Fruit fly (Drosophila melanogaster) whole organism, embryonic: ENCODE results near the gene CG31103.

Experiments used
- BtbVII ChIP-seq: fragments of 200-800 bp; sonication (Bioruptor generic); optimal IDR thresholded peaks from 3 replicates; lab custom pipeline; 2017; ENCODE audit warnings: missing biosample characterization, mild to moderate bottlenecking, missing genetic modification characterization
- CG10209 ChIP-seq: fragments of 200-800 bp; sonication (Bioruptor generic); optimal IDR thresholded peaks from 3 replicates; lab custom pipeline; 2017; ENCODE audit warnings: missing biosample characterization, mild to moderate bottlenecking, missing genetic modification characterization, missing genetic modification reagents
- CG11247 ChIP-seq: fragments of 200-800 bp; sonication (Bioruptor generic); IDR thresholded peaks from 2 replicates; pipeline ENCODE4 v1.3.6; 2022; ENCODE audit warnings: missing biosample characterization, missing genetic modification characterization
- CG12744 ChIP-seq: fragments of 200-800 bp; sonication (Bioruptor generic); optimal IDR thresholded peaks from 2 replicates; lab custom pipeline; 2016; ENCODE audit warnings: missing biosample characterization, missing genetic modification characterization
- CG13894 ChIP-seq: fragments of 200-800 bp; sonication (Bioruptor generic); optimal IDR thresholded peaks from 3 replicates; lab custom pipeline; 2018; ENCODE audit warnings: missing biosample characterization, mild to moderate bottlenecking, missing genetic modification characterization, moderate library complexity
- CG15269 ChIP-seq: fragments of 200-800 bp; sonication (Bioruptor generic); optimal IDR thresholded peaks from 2 replicates; lab custom pipeline; 2018; ENCODE audit warnings: missing biosample characterization, mild to moderate bottlenecking, missing genetic modification characterization, moderate library complexity
- CG17361 ChIP-seq: fragments of 200-800 bp; sonication (Bioruptor generic); IDR thresholded peaks from 3 replicates; pipeline ENCODE4 v1.3.6; 2022; ENCODE audit warnings: missing biosample characterization, missing genetic modification characterization
- CG18262 ChIP-seq: fragments of 200-800 bp; optimal IDR thresholded peaks from 3 replicates; lab custom pipeline; 2019; ENCODE audit warnings: missing biosample characterization, mild to moderate bottlenecking, missing genetic modification characterization, moderate library complexity
- CG18619 ChIP-seq: fragments of 200-800 bp; sonication (Bioruptor generic); optimal IDR thresholded peaks from 3 replicates; lab custom pipeline; 2017; ENCODE audit warnings: missing biosample characterization, mild to moderate bottlenecking, missing genetic modification characterization
- CG2116 ChIP-seq: fragments of 200-800 bp; sonication (Bioruptor generic); optimal IDR thresholded peaks from 3 replicates; lab custom pipeline; 2018; ENCODE audit warnings: missing biosample characterization, mild to moderate bottlenecking, missing genetic modification characterization
- CG30403 ChIP-seq: fragments of 200-800 bp; sonication (Bioruptor generic); optimal IDR thresholded peaks from 3 replicates; lab custom pipeline; 2016; ENCODE audit warnings: missing biosample characterization, missing genetic modification characterization
- CG6254 ChIP-seq: fragments of 200-800 bp; sonication (Bioruptor generic); optimal IDR thresholded peaks from 3 replicates; lab custom pipeline; 2017; ENCODE audit warnings: mild to moderate bottlenecking, missing biosample characterization, missing genetic modification reagents, missing genetic modification characterization
- CG7271 ChIP-seq: fragments of 200-800 bp; sonication (Bioruptor generic); optimal IDR thresholded peaks from 2 replicates; lab custom pipeline; 2018; ENCODE audit warnings: missing biosample characterization, mild to moderate bottlenecking, missing genetic modification characterization, moderate library complexity
- CG7786 ChIP-seq: fragments of 200-800 bp; sonication (Bioruptor generic); optimal IDR thresholded peaks from 2 replicates; lab custom pipeline; 2016; ENCODE audit warnings: missing biosample characterization, missing genetic modification characterization
- CG7987 ChIP-seq: fragments of 200-800 bp; sonication (Bioruptor generic); optimal IDR thresholded peaks from 2 replicates; lab custom pipeline; 2018; ENCODE audit warnings: missing biosample characterization, mild to moderate bottlenecking, missing genetic modification characterization, moderate library complexity
- CG9876 ChIP-seq: fragments of 200-800 bp; sonication (Bioruptor generic); optimal IDR thresholded peaks from 2 replicates; lab custom pipeline; 2016; ENCODE audit warnings: missing biosample characterization, missing genetic modification characterization
- Hand ChIP-seq: fragments of 200-800 bp; sonication (Bioruptor generic); optimal IDR thresholded peaks from 2 replicates; lab custom pipeline; 2017; ENCODE audit warnings: mild to moderate bottlenecking, missing biosample characterization, missing genetic modification reagents, missing genetic modification characterization
- Hmr ChIP-seq: fragments of 200-800 bp; sonication (Bioruptor generic); optimal IDR thresholded peaks from 3 replicates; lab custom pipeline; 2017; ENCODE audit warnings: mild to moderate bottlenecking, missing biosample characterization, missing genetic modification reagents, missing genetic modification characterization
- Hmx ChIP-seq: fragments of 200-800 bp; sonication (Bioruptor generic); optimal IDR thresholded peaks from 2 replicates; lab custom pipeline; 2016; ENCODE audit warnings: missing biosample characterization, missing genetic modification characterization
- Hr51 ChIP-seq, 2 experiments: fragments of 200-800 bp; sonication (Bioruptor generic); optimal IDR thresholded peaks; 2 replicates in 1 of 2; 3 replicates in 1 of 2; lab custom pipeline; 2016 to 2018; ENCODE audit warnings: missing biosample characterization in 2 of 2, missing genetic modification characterization in 2 of 2, mild to moderate bottlenecking in 1 of 2, moderate library complexity in 1 of 2
- Lhr ChIP-seq: fragments of 200-800 bp; sonication (Bioruptor generic); optimal IDR thresholded peaks from 3 replicates; lab custom pipeline; 2017; ENCODE audit warnings: mild to moderate bottlenecking, missing biosample characterization, missing genetic modification reagents, missing genetic modification characterization
- NC2α ChIP-seq: fragments of 200-800 bp; sonication (Bioruptor generic); optimal IDR thresholded peaks from 2 replicates; lab custom pipeline; 2016; ENCODE audit warnings: missing biosample characterization, missing genetic modification characterization
- Nf-YA ChIP-seq: fragments of 200-800 bp; sonication (Bioruptor generic); IDR thresholded peaks from 2 replicates; pipeline ENCODE4 v1.3.6; 2022; ENCODE audit warnings: missing biosample characterization, missing genetic modification characterization
- Optix ChIP-seq: fragments of 200-800 bp; sonication (Bioruptor generic); IDR thresholded peaks from 3 replicates; pipeline ENCODE4 v1.3.6; 2022; ENCODE audit warnings: missing biosample characterization, missing genetic modification characterization
- Ptx1 ChIP-seq: fragments of 200-800 bp; sonication (Bioruptor generic); IDR thresholded peaks from 2 replicates; pipeline ENCODE4 v1.3.6; 2022; ENCODE audit warnings: missing biosample characterization, missing genetic modification characterization
- Scr ChIP-seq: fragments of 200-800 bp; sonication (Bioruptor generic); IDR thresholded peaks from 2 replicates; pipeline ENCODE4 v1.3.6; 2022; ENCODE audit warnings: missing biosample characterization, missing genetic modification characterization; ENCODE audit not compliant: partially characterized antibody
- Stat92E ChIP-seq, 3 experiments: fragments of >200 bp in 2 of 3; fragments of 200-800 bp in 1 of 3; sonication (Bioruptor generic) in 1 of 3; optimal IDR thresholded peaks; 2 replicates each; lab custom pipeline; 2017 to 2019; ENCODE audit warnings: missing biosample characterization in 3 of 3, missing genetic modification characterization in 3 of 3, mild to moderate bottlenecking in 1 of 3, moderate library complexity in 1 of 3
- chif ChIP-seq, 2 experiments: fragments of 200-800 bp; sonication (Bioruptor generic); optimal IDR thresholded peaks; 3 replicates each; lab custom pipeline; 2016; ENCODE audit warnings: missing biosample characterization in 2 of 2, missing genetic modification characterization in 2 of 2
- corto ChIP-seq: fragments of 200-800 bp; sonication (Bioruptor generic); optimal IDR thresholded peaks from 2 replicates; lab custom pipeline; 2016; ENCODE audit warnings: missing biosample characterization, mild to moderate bottlenecking, missing genetic modification characterization, moderate library complexity
- danr ChIP-seq: fragments of 200-800 bp; sonication (Bioruptor generic); IDR thresholded peaks from 2 replicates; pipeline ENCODE4 v1.3.6; 2022; ENCODE audit warnings: missing biosample characterization, missing genetic modification characterization
- dm ChIP-seq: fragments of 200-800 bp; sonication (Bioruptor generic); optimal IDR thresholded peaks from 3 replicates; lab custom pipeline; 2016; ENCODE audit warnings: missing biosample characterization, missing genetic modification characterization
- exex ChIP-seq: fragments of 200-800 bp; sonication (Bioruptor generic); optimal IDR thresholded peaks from 4 replicates; lab custom pipeline; 2018; ENCODE audit warnings: missing biosample characterization, mild to moderate bottlenecking, missing genetic modification characterization, moderate library complexity
- eyg ChIP-seq: fragments of 200-800 bp; sonication (Bioruptor generic); optimal IDR thresholded peaks from 3 replicates; lab custom pipeline; 2016; ENCODE audit warnings: missing biosample characterization, missing genetic modification characterization
- fru ChIP-seq: fragments of >200 bp; optimal IDR thresholded peaks from 2 replicates; lab custom pipeline; 2017
- ham ChIP-seq: fragments of 200-800 bp; sonication (Bioruptor generic); IDR thresholded peaks from 2 replicates; pipeline ENCODE4 v1.3.6; 2022; ENCODE audit warnings: missing biosample characterization, missing genetic modification characterization
- her ChIP-seq: fragments of 200-800 bp; sonication (Bioruptor generic); optimal IDR thresholded peaks from 2 replicates; lab custom pipeline; 2016; ENCODE audit warnings: missing biosample characterization, missing genetic modification characterization
- hth ChIP-seq: fragments of >200 bp; optimal IDR thresholded peaks from 2 replicates; lab custom pipeline; 2017; ENCODE audit warnings: inconsistent platforms
- inv ChIP-seq: fragments of 200-800 bp; sonication (Bioruptor generic); IDR thresholded peaks from 2 replicates; pipeline ENCODE4 v1.3.6; 2022; ENCODE audit warnings: missing biosample characterization, missing genetic modification characterization; ENCODE audit not compliant: partially characterized antibody
- lilli ChIP-seq: fragments of 200-800 bp; sonication (Bioruptor generic); optimal IDR thresholded peaks from 3 replicates; lab custom pipeline; 2016; ENCODE audit warnings: missing biosample characterization, missing genetic modification characterization
- nau ChIP-seq: fragments of 200-800 bp; sonication (Bioruptor generic); optimal IDR thresholded peaks from 3 replicates; lab custom pipeline; 2017; ENCODE audit warnings: missing biosample characterization, mild to moderate bottlenecking, missing genetic modification characterization, missing genetic modification reagents
- oc ChIP-seq: fragments of 200-800 bp; sonication (Bioruptor generic); optimal IDR thresholded peaks from 2 replicates; lab custom pipeline; 2018; ENCODE audit warnings: missing biosample characterization, mild to moderate bottlenecking, missing genetic modification characterization, moderate library complexity
- pum ChIP-seq: fragments of 200-800 bp; sonication (Bioruptor generic); optimal IDR thresholded peaks from 2 replicates; lab custom pipeline; 2016; ENCODE audit warnings: missing biosample characterization, missing genetic modification characterization
- ranshi ChIP-seq: fragments of 200-800 bp; sonication (Bioruptor generic); IDR thresholded peaks from 2 replicates; pipeline ENCODE4 v1.3.6; 2022; ENCODE audit warnings: missing biosample characterization, missing genetic modification characterization
- repo ChIP-seq: fragments of 200-800 bp; sonication (Bioruptor generic); optimal IDR thresholded peaks from 2 replicates; lab custom pipeline; 2016; ENCODE audit warnings: missing biosample characterization, missing genetic modification characterization
- run ChIP-seq: fragments of 200-800 bp; sonication (Bioruptor generic); optimal IDR thresholded peaks from 3 replicates; lab custom pipeline; 2018; ENCODE audit warnings: missing biosample characterization, mild to moderate bottlenecking, missing genetic modification characterization
- shn ChIP-seq: fragments of 200-800 bp; sonication (Bioruptor generic); optimal IDR thresholded peaks from 3 replicates; lab custom pipeline; 2016; ENCODE audit warnings: missing biosample characterization, missing genetic modification characterization
- unpg ChIP-seq: fragments of 200-800 bp; sonication (Bioruptor generic); optimal IDR thresholded peaks from 3 replicates; lab custom pipeline; 2018; ENCODE audit warnings: missing biosample characterization, mild to moderate bottlenecking, missing genetic modification characterization, moderate library complexity
- wdn ChIP-seq: fragments of 200-800 bp; sonication (Bioruptor generic); IDR thresholded peaks from 2 replicates; pipeline ENCODE4 v1.3.6; 2022; ENCODE audit warnings: missing biosample characterization, missing genetic modification characterization
- yki ChIP-seq: fragments of >200 bp; optimal IDR thresholded peaks from 3 replicates; lab custom pipeline; 2018
- zen2 ChIP-seq: fragments of 200-800 bp; sonication (Bioruptor generic); IDR thresholded peaks from 3 replicates; pipeline ENCODE4 v1.3.6; 2022; ENCODE audit warnings: missing biosample characterization, missing genetic modification characterization; ENCODE audit not compliant: partially characterized antibody

CG31103 gene

dm6 chr3R:25258628-25259240 lies 39.6 kb downstream of the CG31103 start, which contains the start of gene CG11857 (continued):
- TF ChIP-seq Scr (GFP tag; lab: Robert Waterston, UW) (peak; percentile 100), wdn (GFP tag; lab: Robert Waterston, UW) (peak; percentile 97), inv (peak; percentile 100), lilli (GFP tag; lab: Kevin White, UChicago) (peak; percentile 99), CG7786 (GFP tag; lab: Kevin White, UChicago) (peak; percentile 98), yki (lab: Kevin White, UChicago) (no peak), unpg (GFP tag; lab: Kevin White, UChicago) (peak; percentile 98), Hmx (peak; percentile 96), CG10209 (GFP tag; lab: Kevin White, UChicago) (peak; percentile 97), CG7271 (peak; percentile 95), CG13894 (tag; lab: Kevin White, UChicago) (peak; percentile 97), CG17361 (peak; percentile 99), shn (GFP tag; lab: Kevin White, UChicago) (peak; percentile 97), Stat92E (GFP tag; optimal IDR thresholded peaks at IDR 0.05; lab: Kevin White, UChicago) (peak in 1 of 3 experiments; percentile 91), NC2α (GFP tag; lab: Kevin White, UChicago) (peak; percentile 90), ranshi (GFP tag; lab: Robert Waterston, UW) (peak; percentile 99), zen2 (GFP tag; lab: Robert Waterston, UW) (peak; percentile 99), Hmr (GFP tag; lab: Kevin White, UChicago) (peak; percentile 97), Optix (GFP tag; lab: Robert Waterston, UW) (peak; percentile 99), nau (no peak), chif (GFP tag; optimal IDR thresholded peaks at IDR 0.05; lab: Kevin White, UChicago) (peak; percentile 97 to 98), CG7987 (GFP tag; lab: Kevin White, UChicago) (peak; percentile 95), CG2116 (GFP tag; lab: Kevin White, UChicago) (peak; percentile 94), eyg (GFP tag; lab: Kevin White, UChicago) (peak; percentile 94), danr (GFP tag; lab: Robert Waterston, UW) (peak; percentile 98), Ptx1 (GFP tag; lab: Robert Waterston, UW) (peak; percentile 99), Hr51 (GFP tag; optimal IDR thresholded peaks at IDR 0.05; lab: Kevin White, UChicago) (peak; percentile 96 to 99), repo (peak; percentile 95), CG15269 (tag; lab: Kevin White, UChicago) (peak; percentile 97), CG6254 (GFP tag; lab: Kevin White, UChicago) (peak; percentile 74), corto (GFP tag; lab: Kevin White, UChicago) (peak; percentile 95), fru (lab: Kevin White, UChicago) (no peak), oc (peak; percentile 94), her (GFP tag; lab: Kevin White, UChicago) (peak; percentile 92), CG18262 (peak; percentile 96), Hand (GFP tag; lab: Kevin White, UChicago) (peak; percentile 86), CG30403 (peak; percentile 99), ham (GFP tag; lab: Robert Waterston, UW) (peak; percentile 96), hth (no peak), Nf-YA (GFP tag; lab: Robert Waterston, UW) (peak; percentile 96), dm (GFP tag; lab: Kevin White, UChicago) (peak; percentile 93), CG18619 (GFP tag; lab: Kevin White, UChicago) (peak; percentile 97), pum (GFP tag; lab: Kevin White, UChicago) (peak; percentile 99), CG12744 (GFP tag; lab: Kevin White, UChicago) (peak; percentile 95), Lhr (peak; percentile 92), CG9876 (GFP tag; lab: Kevin White, UChicago) (peak; percentile 96), CG11247 (GFP tag; lab: Robert Waterston, UW) (peak; percentile 99), exex (tag; lab: Kevin White, UChicago) (peak; percentile 89), run (tag; lab: Kevin White, UChicago) (peak; percentile 80), BtbVII (GFP tag; lab: Kevin White, UChicago) (peak; percentile 91)
